Fruit fly (Drosophila melanogaster): ENCODE data around the gene CG7829.

DNA sequence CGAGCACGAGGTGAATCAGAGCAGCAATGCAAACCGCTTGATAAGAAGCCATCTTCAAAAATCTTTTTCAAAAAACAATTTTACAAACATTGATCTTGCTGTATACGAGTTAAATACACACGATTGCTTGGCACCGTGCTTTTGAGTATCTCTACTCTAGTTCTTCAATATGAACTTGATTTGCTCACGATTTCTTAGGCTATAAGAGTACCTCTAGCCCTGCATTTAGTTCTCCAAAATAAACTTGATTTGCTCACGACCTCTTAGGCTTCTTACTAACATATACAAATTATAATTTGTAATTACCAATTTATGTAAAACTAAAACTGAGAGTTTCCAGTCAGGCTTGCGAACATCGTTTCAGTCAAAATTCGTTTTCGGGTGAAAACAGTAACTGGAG lies 18.6 kb upstream of the CG7829 start, which contains the start of gene CG42592:
- TF ChIP-seq CG12768 (GFP tag; optimal IDR thresholded peaks at IDR 0.05): no peak
- TF ChIP-seq CG33017 (tag; optimal IDR thresholded peaks at IDR 0.05): no peak

Data from whole organism, adult.